Worm (Caenorhabditis elegans) whole organism, young adult: Measurements from ENCODE around the gene ZC395.5.

Experiments used
- B0035.1 ChIP-seq: sonication (generic microtip); optimal IDR thresholded peaks from 2 replicates; lab custom pipeline; 2016; ENCODE audit warnings: missing genetic modification characterization, mild to moderate bottlenecking, missing compliant biosample characterization, missing genotype, missing genetic modification reagents
- B0336.3 ChIP-seq: fragments of 200-800 bp; sonication (Bioruptor generic); IDR thresholded peaks from 2 replicates; pipeline ENCODE4 v1.3.6; 2022; ENCODE audit warnings: missing genetic modification characterization, missing compliant biosample characterization
- C06A6.2 ChIP-seq: fragments of 200-800 bp; sonication (Bioruptor generic); conservative IDR thresholded peaks from 2 replicates; pipeline ENCODE4 v1.3.6; 2022; ENCODE audit warnings: missing genetic modification characterization, missing compliant biosample characterization
- F22D6.2 ChIP-seq: sonication (generic microtip); optimal IDR thresholded peaks from 2 replicates; lab custom pipeline; 2016; ENCODE audit warnings: mild to moderate bottlenecking, missing genetic modification characterization, missing compliant biosample characterization
- F23B12.7 ChIP-seq: sonication (generic microtip); optimal IDR thresholded peaks from 2 replicates; lab custom pipeline; 2017; ENCODE audit warnings: missing genetic modification characterization, mild to moderate bottlenecking, missing compliant biosample characterization, antibody characterized with exemption, moderate library complexity; ENCODE audit not compliant: insufficient read depth
- F33H1.4 ChIP-seq: fragments of 200-800 bp; sonication (Bioruptor generic); IDR thresholded peaks from 2 replicates; pipeline ENCODE4 v1.3.6; 2022; ENCODE audit warnings: missing genetic modification reagents, missing genetic modification characterization, missing compliant biosample characterization
- F37B4.10 ChIP-seq: fragments of 200-800 bp; sonication (Bioruptor generic); IDR thresholded peaks from 2 replicates; pipeline ENCODE4 v1.3.6; 2022; ENCODE audit warnings: missing genetic modification characterization, missing compliant biosample characterization
- F55B11.4 ChIP-seq: sonication (generic microtip); optimal IDR thresholded peaks from 2 replicates; lab custom pipeline; 2016; ENCODE audit warnings: missing compliant biosample characterization, missing genetic modification characterization, borderline replicate concordance; ENCODE audit not compliant: insufficient read depth
- F57C9.4 ChIP-seq: sonication (generic microtip); optimal IDR thresholded peaks from 2 replicates; lab custom pipeline; 2017; ENCODE audit warnings: mild to moderate bottlenecking, missing genetic modification characterization, missing compliant biosample characterization
- K12H6.12 ChIP-seq: fragments of 200-800 bp; sonication (Bioruptor generic); optimal IDR thresholded peaks from 2 replicates; lab custom pipeline; 2018; ENCODE audit warnings: mild to moderate bottlenecking, missing genetic modification characterization, missing compliant biosample characterization
- T26A5.8 ChIP-seq: sonication (generic microtip); optimal IDR thresholded peaks from 2 replicates; lab custom pipeline; 2016; ENCODE audit warnings: missing genetic modification characterization, missing compliant biosample characterization
- Y53G8AR.9 ChIP-seq: fragments of 200-800 bp; sonication (Bioruptor generic); conservative IDR thresholded peaks from 2 replicates; pipeline ENCODE4 v1.3.6; 2022; ENCODE audit warnings: missing genetic modification reagents, missing genetic modification characterization, missing compliant biosample characterization
- ama-1 ChIP-seq, 3 experiments: fragments of 150-350 bp in 1 of 3; sonication (generic microtip) in 2 of 3; optimal IDR thresholded peaks; 2 replicates each; lab custom pipeline; 2014 to 2018; ENCODE audit warnings: missing biosample characterization in 2 of 3, missing genetic modification characterization in 2 of 3, missing genetic modification reagents in 2 of 3
- aptf-3 ChIP-seq: fragments of 200-800 bp; sonication (Bioruptor generic); IDR thresholded peaks from 2 replicates; pipeline ENCODE4 v1.3.6; 2022; ENCODE audit warnings: missing genetic modification characterization, missing compliant biosample characterization
- attf-6 ChIP-seq: fragments of 200-800 bp; sonication (Bioruptor generic); IDR thresholded peaks from 2 replicates; pipeline ENCODE4 v1.3.6; 2022; ENCODE audit warnings: missing genetic modification reagents, missing genetic modification characterization, missing compliant biosample characterization
- bed-1 ChIP-seq: fragments of 200-800 bp; sonication (Bioruptor generic); IDR thresholded peaks from 2 replicates; pipeline ENCODE4 v1.3.6; 2022; ENCODE audit warnings: missing genetic modification reagents, missing genetic modification characterization, missing compliant biosample characterization
- cebp-1 ChIP-seq, 2 experiments: fragments of 200-800 bp in 1 of 2; sonication (Bioruptor generic) in 1 of 2; sonication (generic microtip) in 1 of 2; IDR thresholded peaks in 1 of 2; optimal IDR thresholded peaks in 1 of 2; 2 replicates each; pipeline versions ENCODE4 v1.3.6 to Lab custom; 2017 to 2022; ENCODE audit warnings: missing compliant biosample characterization in 2 of 2, missing genetic modification characterization in 2 of 2, mild to moderate bottlenecking in 1 of 2, missing genetic modification reagents in 1 of 2, moderate library complexity in 1 of 2
- ceh-27 ChIP-seq: fragments of 200-800 bp; sonication (Bioruptor generic); optimal IDR thresholded peaks from 2 replicates; lab custom pipeline; 2018; ENCODE audit warnings: mild to moderate bottlenecking, missing genetic modification characterization, moderate library complexity, missing compliant biosample characterization
- ceh-40 ChIP-seq: fragments of 200-800 bp; sonication (Bioruptor generic); IDR thresholded peaks from 2 replicates; pipeline ENCODE4 v1.3.6; 2022; ENCODE audit warnings: missing genetic modification characterization, missing compliant biosample characterization
- dpff-1 ChIP-seq: sonication (generic microtip); optimal IDR thresholded peaks from 2 replicates; lab custom pipeline; 2017; ENCODE audit warnings: mild to moderate bottlenecking, missing genetic modification characterization, missing compliant biosample characterization
- dpl-1 ChIP-seq: fragments of 150-350 bp; optimal IDR thresholded peaks from 2 replicates; lab custom pipeline; 2014; ENCODE audit warnings: missing biosample characterization, missing genetic modification reagents, missing genetic modification characterization
- egl-18 ChIP-seq: fragments of 200-800 bp; sonication (Bioruptor generic); IDR thresholded peaks from 2 replicates; pipeline ENCODE4 v1.3.6; 2022; ENCODE audit warnings: missing genetic modification reagents, missing genetic modification characterization, missing compliant biosample characterization
- egl-44 ChIP-seq: fragments of 200-800 bp; sonication (Bioruptor generic); IDR thresholded peaks from 2 replicates; pipeline ENCODE4 v1.3.6; 2022; ENCODE audit warnings: missing genetic modification reagents, missing genetic modification characterization, missing compliant biosample characterization
- fkh-3 ChIP-seq: sonication (generic microtip); optimal IDR thresholded peaks from 2 replicates; lab custom pipeline; 2016; ENCODE audit warnings: mild to moderate bottlenecking, missing genetic modification characterization, missing compliant biosample characterization
- gei-17 ChIP-seq: fragments of 200-800 bp; sonication (Bioruptor generic); optimal IDR thresholded peaks from 2 replicates; lab custom pipeline; 2018; ENCODE audit warnings: mild to moderate bottlenecking, missing genetic modification characterization, missing compliant biosample characterization
- hlh-26 ChIP-seq: fragments of 200-800 bp; sonication (Bioruptor generic); conservative IDR thresholded peaks from 2 replicates; pipeline ENCODE4 v1.3.6; 2022; ENCODE audit warnings: missing genetic modification reagents, missing genetic modification characterization, missing compliant biosample characterization
- hmg-1.2 ChIP-seq: fragments of 200-800 bp; sonication (Bioruptor generic); IDR thresholded peaks from 2 replicates; pipeline ENCODE4 v1.3.6; 2022; ENCODE audit warnings: missing genetic modification reagents, missing genetic modification characterization, missing compliant biosample characterization
- lag-1 ChIP-seq: fragments of 200-800 bp; sonication (Bioruptor generic); IDR thresholded peaks from 2 replicates; pipeline ENCODE4 v1.3.6; 2022; ENCODE audit warnings: missing genetic modification reagents, missing genetic modification characterization, missing compliant biosample characterization
- lin-26 ChIP-seq: fragments of 200-800 bp; sonication (Bioruptor generic); IDR thresholded peaks from 2 replicates; pipeline ENCODE4 v1.3.6; 2022; ENCODE audit warnings: missing genetic modification reagents, missing genetic modification characterization, missing compliant biosample characterization
- lin-35 ChIP-seq, 3 experiments: fragments of 150-350 bp in 2 of 3; sonication (generic microtip) in 1 of 3; optimal IDR thresholded peaks; 2 replicates each; lab custom pipeline; 2014 to 2018; ENCODE audit warnings: missing biosample characterization in 3 of 3, missing genetic modification characterization in 3 of 3, missing genetic modification reagents in 3 of 3
- lin-40 ChIP-seq: sonication (generic microtip); optimal IDR thresholded peaks from 2 replicates; lab custom pipeline; 2016; ENCODE audit warnings: missing genetic modification characterization, mild to moderate bottlenecking, missing compliant biosample characterization, missing genotype, missing genetic modification reagents
- lsl-1 ChIP-seq: fragments of 200-800 bp; sonication (Bioruptor generic); optimal IDR thresholded peaks from 2 replicates; lab custom pipeline; 2018; ENCODE audit warnings: mild to moderate bottlenecking, missing genetic modification characterization, moderate library complexity, missing compliant biosample characterization
- madf-10 ChIP-seq: sonication (generic microtip); optimal IDR thresholded peaks from 2 replicates; lab custom pipeline; 2016; ENCODE audit warnings: mild to moderate bottlenecking, missing genetic modification characterization, missing compliant biosample characterization
- nfyb-1 ChIP-seq: fragments of 200-800 bp; sonication (Bioruptor generic); IDR thresholded peaks from 2 replicates; pipeline ENCODE4 v1.3.6; 2022; ENCODE audit warnings: missing genetic modification reagents, missing genetic modification characterization, missing compliant biosample characterization
- nhr-179 ChIP-seq: sonication (generic microtip); optimal IDR thresholded peaks from 2 replicates; lab custom pipeline; 2016; ENCODE audit warnings: mild to moderate bottlenecking, missing genetic modification characterization, missing compliant biosample characterization
- rcor-1 ChIP-seq: fragments of 200-800 bp; sonication (Bioruptor generic); IDR thresholded peaks from 2 replicates; pipeline ENCODE4 v1.3.6; 2022; ENCODE audit warnings: missing genetic modification reagents, missing genetic modification characterization, missing compliant biosample characterization
- rec-8 ChIP-seq, 2 experiments: sonication (generic microtip); optimal IDR thresholded peaks; 2 replicates each; lab custom pipeline; 2016; ENCODE audit warnings: mild to moderate bottlenecking in 2 of 2, missing genetic modification characterization in 2 of 2, missing genetic modification reagents in 2 of 2, missing genotype in 2 of 2, missing biosample characterization in 1 of 2, missing compliant biosample characterization in 1 of 2, moderate library complexity in 1 of 2
- sdz-38 ChIP-seq: sonication (generic microtip); optimal IDR thresholded peaks from 2 replicates; lab custom pipeline; 2016; ENCODE audit warnings: missing genotype, missing genetic modification characterization, missing compliant biosample characterization
- snpc-1.1 ChIP-seq: sonication (generic microtip); optimal IDR thresholded peaks from 2 replicates; lab custom pipeline; 2017; ENCODE audit warnings: missing genetic modification characterization, mild to moderate bottlenecking, missing compliant biosample characterization, antibody characterized with exemption, moderate library complexity, missing genotype, missing genetic modification reagents; ENCODE audit not compliant: insufficient read depth
- snpc-4 ChIP-seq, 5 experiments: fragments of 150-350 bp in 1 of 5; sonication (generic microtip) in 4 of 5; optimal IDR thresholded peaks; 2 replicates each; lab custom pipeline; 2014 to 2018; ENCODE audit warnings: missing genetic modification characterization in 5 of 5, missing biosample characterization in 3 of 5, antibody characterized with exemption in 2 of 5, mild to moderate bottlenecking in 2 of 5, missing compliant biosample characterization in 2 of 5, missing genotype in 2 of 5, moderate library complexity in 2 of 5, missing genetic modification reagents in 1 of 5
- tbp1 ChIP-seq: fragments of 200-800 bp; sonication (Bioruptor generic); optimal IDR thresholded peaks from 2 replicates; lab custom pipeline; 2018; ENCODE audit warnings: mild to moderate bottlenecking, missing genetic modification characterization, missing compliant biosample characterization
- tlf-1 ChIP-seq: fragments of 200-800 bp; sonication (Bioruptor generic); optimal IDR thresholded peaks from 2 replicates; lab custom pipeline; 2018; ENCODE audit warnings: mild to moderate bottlenecking, missing genetic modification characterization, missing compliant biosample characterization
- unc-62 ChIP-seq: fragments of 150-350 bp; optimal IDR thresholded peaks from 2 replicates; lab custom pipeline; 2014; ENCODE audit warnings: missing biosample characterization, missing genetic modification reagents, missing genetic modification characterization
- ztf-18 ChIP-seq: sonication (generic microtip); optimal IDR thresholded peaks from 2 replicates; lab custom pipeline; 2016; ENCODE audit warnings: missing genotype, mild to moderate bottlenecking, missing genetic modification characterization, missing compliant biosample characterization
- ztf-26 ChIP-seq: sonication (generic microtip); optimal IDR thresholded peaks from 2 replicates; lab custom pipeline; 2017; ENCODE audit warnings: missing genetic modification characterization, missing compliant biosample characterization
- ztf-3 ChIP-seq: fragments of 200-800 bp; sonication (Bioruptor generic); optimal IDR thresholded peaks from 2 replicates; lab custom pipeline; 2018; ENCODE audit warnings: mild to moderate bottlenecking, missing genetic modification characterization, missing compliant biosample characterization

Gene ZC395.5

DNA sequence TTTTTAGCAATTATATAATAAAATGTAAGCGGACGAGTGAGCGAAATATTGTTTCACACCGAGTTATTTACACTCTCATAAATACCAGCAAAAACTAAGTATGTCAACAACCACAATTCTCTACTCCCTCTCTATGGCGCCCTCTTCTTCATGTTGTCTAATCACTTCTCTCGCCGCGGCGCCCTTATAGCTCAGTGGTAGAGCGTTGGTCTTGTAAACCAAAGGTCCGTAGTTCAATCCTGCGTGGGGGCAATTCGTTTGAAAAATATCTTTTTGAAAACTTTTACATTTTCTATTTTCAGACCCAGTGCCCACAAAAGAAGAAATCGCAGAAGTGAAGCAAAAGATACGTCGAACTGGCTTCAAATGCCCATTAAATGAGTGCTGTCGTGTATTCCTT lies 38.1 kb downstream of the ZC395.5 start (continued):
- TF ChIP-seq Y53G8AR.9 (GFP tag; lab: Robert Waterston, UW), result peak; percentile 68; the same call in 1 of the 2 replicates
- TF ChIP-seq F22D6.2 (tag; lab: Kevin White, UChicago), result peak; percentile 25
- no peak for TF ChIP-seq C06A6.2
- TF ChIP-seq cebp-1 (GFP tag; IDR thresholded peaks at IDR 0.05; lab: Robert Waterston, UW), result peak; percentile 66; the same call in 1 of the 2 replicates
- peak; percentile 77 for TF ChIP-seq cebp-1 (tag; optimal IDR thresholded peaks at IDR 0.05; lab: Kevin White, UChicago)
- TF ChIP-seq F55B11.4 (tag; lab: Kevin White, UChicago), result no peak
- peak; percentile 83; the same call in 1 of the 2 replicates for TF ChIP-seq aptf-3
- no peak for TF ChIP-seq hlh-26 (GFP tag; lab: Robert Waterston, UW)
- peak; percentile 70 for TF ChIP-seq rcor-1
- TF ChIP-seq F37B4.10 (GFP tag; lab: Robert Waterston, UW), result peak; percentile 88; the same call in 1 of the 2 replicates
- no peak for TF ChIP-seq sdz-38 (tag; lab: Kevin White, UChicago)
- TF ChIP-seq unc-62, result no peak
- peak; percentile 68 for TF ChIP-seq F33H1.4 (GFP tag; lab: Robert Waterston, UW)
- peak in 1 of 3 experiments; percentile 43 for TF ChIP-seq lin-35 (GFP tag; optimal IDR thresholded peaks at IDR 0.05; lab: Kevin White, UChicago)
- peak; percentile 24 for TF ChIP-seq K12H6.12
- TF ChIP-seq gei-17 (GFP tag; lab: Kevin White, UChicago), result no peak
- TF ChIP-seq ztf-26 (tag; lab: Kevin White, UChicago), result peak; percentile 29
- peak; percentile 49 for TF ChIP-seq tlf-1 (GFP tag; lab: Kevin White, UChicago)
- TF ChIP-seq attf-6 (GFP tag; lab: Robert Waterston, UW), result peak; percentile 68; the same call in 1 of the 2 replicates
- TF ChIP-seq nfyb-1 (GFP tag; lab: Robert Waterston, UW), result peak; percentile 85
- TF ChIP-seq hmg-1.2 (GFP tag; lab: Robert Waterston, UW), result peak; percentile 84
- no peak for TF ChIP-seq ztf-3
- TF ChIP-seq madf-10, result peak; percentile 51
- peak; percentile 68 for TF ChIP-seq T26A5.8 (tag; lab: Kevin White, UChicago)
- peak; percentile 80 for TF ChIP-seq ztf-18 (tag; lab: Kevin White, UChicago)
- peak; percentile 98 for TF ChIP-seq lin-26 (GFP tag; lab: Robert Waterston, UW)
- TF ChIP-seq nhr-179, result peak; percentile 31
- peak; percentile 64; the same call in 1 of the 2 replicates for TF ChIP-seq lag-1 (GFP tag; lab: Robert Waterston, UW)
- TF ChIP-seq rec-8 (tag; optimal IDR thresholded peaks at IDR 0.05; lab: Kevin White, UChicago), result peak; percentile 83 to 93
- no peak for TF ChIP-seq B0035.1 (tag; lab: Kevin White, UChicago)
- peak; percentile 74 for TF ChIP-seq lsl-1
- peak; percentile 59 for TF ChIP-seq snpc-1.1 (tag; lab: Kevin White, UChicago)
- TF ChIP-seq egl-18 (GFP tag; lab: Robert Waterston, UW), result no peak
- TF ChIP-seq F23B12.7 (tag; lab: Kevin White, UChicago), result peak; percentile 69
- TF ChIP-seq ceh-40 (GFP tag; lab: Robert Waterston, UW), result peak; percentile 91
- no peak for TF ChIP-seq B0336.3 (GFP tag; lab: Robert Waterston, UW)
- TF ChIP-seq egl-44, result peak; percentile 87; the same call in 1 of the 2 replicates
- TF ChIP-seq dpff-1, result no peak
- peak; percentile 81 for TF ChIP-seq fkh-3 (tag; lab: Kevin White, UChicago)
- peak; percentile 23 for TF ChIP-seq dpl-1
- TF ChIP-seq bed-1 (GFP tag; lab: Robert Waterston, UW), result no peak
- TF ChIP-seq F57C9.4, result no peak
- peak; percentile 64 for TF ChIP-seq ceh-27
- TF ChIP-seq tbp1 (GFP tag; lab: Kevin White, UChicago), result peak; percentile 100
- TF ChIP-seq snpc-4 (GFP tag; optimal IDR thresholded peaks at IDR 0.05; lab: Kevin White, UChicago), result peak; percentile 52
- TF ChIP-seq snpc-4 (tag; optimal IDR thresholded peaks at IDR 0.05; lab: Kevin White, UChicago), result peak in 1 of 4 experiments; percentile 78
- peak; percentile 49 for TF ChIP-seq lin-40
- TF ChIP-seq ama-1 (optimal IDR thresholded peaks at IDR 0.05; lab: Kevin White, UChicago), result no peak
- peak; percentile 57 to 76 for TF ChIP-seq ama-1 (GFP tag; optimal IDR thresholded peaks at IDR 0.05; lab: Kevin White, UChicago)
